Fruit fly (Drosophila melanogaster) Kc167 (cell line): ENCODE results near the gene Ctps.

ENCODE experiments used
- Myc ChIP-seq: fragments of >200 bp; optimal IDR thresholded peaks from 2 replicates; lab custom pipeline; 2017; ENCODE audit warnings: missing external identifiers
- Sin3A ChIP-seq: fragments of >200 bp; optimal IDR thresholded peaks from 2 replicates; lab custom pipeline; 2018; ENCODE audit warnings: missing external identifiers
- h ChIP-seq: fragments of >200 bp; optimal IDR thresholded peaks from 3 replicates; lab custom pipeline; 2018; ENCODE audit warnings: missing external identifiers
- insv ChIP-seq: fragments of >200 bp; optimal IDR thresholded peaks from 3 replicates; lab custom pipeline; 2018; ENCODE audit warnings: missing external identifiers
- psq ChIP-seq: fragments of >200 bp; optimal IDR thresholded peaks from 2 replicates; lab custom pipeline; 2017; ENCODE audit warnings: missing external identifiers
- ttk ChIP-seq: sonication (Bioruptor generic); optimal IDR thresholded peaks from 2 replicates; lab custom pipeline; 2017; ENCODE audit warnings: missing external identifiers

Gene Ctps

dm6 chr3L:15098659-15099512, 1.2 kb downstream of the Ctps start:
- no peak for TF ChIP-seq insv (lab: Kevin White, UChicago)
- TF ChIP-seq psq: no peak
- no peak for TF ChIP-seq h (lab: Kevin White, UChicago)
- no peak for TF ChIP-seq Sin3A (lab: Kevin White, UChicago)
- TF ChIP-seq Myc: no peak
- TF ChIP-seq ttk (lab: Kevin White, UChicago): no peak

DNA sequence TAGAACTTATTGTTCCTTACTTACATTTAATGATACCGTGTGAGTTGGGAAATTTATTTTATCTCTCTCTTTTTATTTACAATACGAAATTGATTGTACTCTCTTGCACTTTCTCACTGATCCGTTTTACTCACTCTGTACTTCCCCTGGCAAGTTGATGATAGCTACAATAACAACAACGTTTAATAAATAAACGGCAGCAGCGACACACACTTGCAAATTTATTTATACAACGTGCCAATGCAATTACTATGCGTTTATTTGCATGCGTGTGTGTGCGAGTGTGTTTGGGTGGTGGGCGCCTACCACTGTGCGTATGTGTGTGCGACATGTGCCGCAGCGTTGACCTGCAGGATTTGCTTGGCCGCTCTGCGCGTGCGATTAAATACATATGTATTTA, 1.8 kb downstream of the Ctps start:
- TF ChIP-seq Myc (no peak), psq (no peak), Sin3A (lab: Kevin White, UChicago) (no peak), h (lab: Kevin White, UChicago) (no peak), insv (lab: Kevin White, UChicago) (no peak), ttk (lab: Kevin White, UChicago) (no peak)

dm6 chr3L:15100983-15101382, 3.3 kb downstream of the Ctps start:
- TF ChIP-seq ttk (lab: Kevin White, UChicago) (no peak), Myc (no peak), h (lab: Kevin White, UChicago) (no peak), insv (lab: Kevin White, UChicago) (no peak), Sin3A (lab: Kevin White, UChicago) (no peak), psq (no peak)

dm6 chr3L:15101639-15102413, 4.1 kb downstream of the Ctps start:
- TF ChIP-seq ttk (lab: Kevin White, UChicago) (no peak), psq (no peak), Myc (no peak), h (lab: Kevin White, UChicago) (no peak), insv (lab: Kevin White, UChicago) (no peak), Sin3A (lab: Kevin White, UChicago) (no peak)

- TF ChIP-seq ttk (lab: Kevin White, UChicago): no peak
Measured at dm6 chr3L:15102669-15103309, 5.1 kb downstream of the Ctps start.

- TF ChIP-seq h (lab: Kevin White, UChicago): no peak
- TF ChIP-seq Sin3A (lab: Kevin White, UChicago): no peak
- no peak for TF ChIP-seq ttk (lab: Kevin White, UChicago)
- no peak for TF ChIP-seq insv (lab: Kevin White, UChicago)
- TF ChIP-seq psq: no peak
- no peak for TF ChIP-seq Myc
Measured at dm6 chr3L:15103988-15104848, 6.5 kb downstream of the Ctps start.

DNA sequence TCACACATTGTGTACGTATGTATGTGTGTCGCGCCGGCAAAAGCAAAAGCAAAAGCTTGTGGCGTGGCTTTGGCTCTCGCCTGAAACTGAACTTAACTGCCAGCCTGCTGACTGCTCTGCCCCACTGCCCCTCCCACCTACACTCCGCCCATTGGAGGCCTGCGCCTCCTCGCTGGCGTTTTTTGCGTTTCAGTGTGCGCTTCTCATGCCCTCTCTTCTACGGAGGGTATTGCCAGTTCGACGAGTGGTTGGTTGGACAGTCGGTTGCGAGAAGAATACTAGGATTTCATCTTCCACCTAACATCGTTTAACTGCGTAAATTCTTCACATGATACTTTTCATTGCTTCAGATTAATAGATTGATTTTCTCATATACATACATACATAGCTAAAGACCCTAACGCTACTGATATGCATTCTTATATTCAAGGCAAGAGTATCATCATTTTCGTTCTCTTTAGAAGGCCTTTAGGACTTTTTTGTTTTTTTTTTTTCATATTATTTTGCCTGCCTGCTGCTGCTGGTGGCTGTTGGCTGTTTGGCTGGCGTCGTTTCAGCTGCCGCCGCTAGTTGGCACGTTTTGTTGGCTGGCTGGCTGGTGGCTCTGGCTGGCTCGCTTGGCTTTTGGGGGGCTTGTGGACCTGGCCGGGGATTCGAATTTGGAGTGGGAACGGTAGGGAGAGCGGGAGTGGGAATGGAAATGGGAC, 7.3 kb downstream of the Ctps start:
- no peak for TF ChIP-seq psq
- no peak for TF ChIP-seq insv (lab: Kevin White, UChicago)
- TF ChIP-seq h (lab: Kevin White, UChicago): no peak
- no peak for TF ChIP-seq ttk (lab: Kevin White, UChicago)
- TF ChIP-seq Sin3A (lab: Kevin White, UChicago): no peak
- TF ChIP-seq Myc: no peak

DNA sequence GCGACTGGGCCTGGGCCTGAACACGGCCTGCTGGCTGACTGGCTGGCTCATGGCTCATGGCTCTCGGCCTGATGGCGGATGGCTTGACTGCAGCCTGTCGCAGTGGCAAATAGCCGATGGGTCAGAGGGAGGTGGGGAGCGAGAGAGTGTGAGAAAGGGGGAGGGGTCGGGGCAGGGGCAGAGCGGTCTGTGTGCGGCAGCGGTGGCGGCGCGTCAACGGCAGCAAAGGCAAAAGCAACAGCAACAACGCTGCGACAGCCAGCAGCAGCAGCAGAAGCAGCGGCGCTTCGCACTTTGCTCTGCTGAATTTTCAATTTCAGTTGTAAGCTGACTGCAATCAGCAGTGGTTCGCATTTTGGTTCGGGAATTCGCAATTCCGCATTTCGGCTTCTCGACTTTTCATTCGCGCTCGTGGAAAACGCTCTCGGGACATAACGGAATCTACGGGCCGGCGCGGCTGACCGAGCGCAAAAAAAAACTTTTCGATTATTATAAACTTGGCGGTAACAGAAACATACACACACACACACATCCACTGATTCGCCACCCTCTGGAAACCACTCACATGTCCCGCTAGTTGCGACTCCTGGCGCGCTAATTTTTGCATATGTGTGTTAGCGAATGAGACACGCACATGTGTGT, 8.0 kb downstream of the Ctps start, which contains the start of gene CG45071:
Gene CG45071, plus strand, starts transcription at position 317 of the 642 bp plus-strand sequence.
- TF ChIP-seq psq: no peak
- no peak for TF ChIP-seq ttk (lab: Kevin White, UChicago)
- TF ChIP-seq insv (lab: Kevin White, UChicago): no peak
- no peak for TF ChIP-seq Myc

dm6 chr3L:15107158-15107775, 9.6 kb downstream of the Ctps start:
- TF ChIP-seq h (lab: Kevin White, UChicago) (no peak), Myc (no peak), psq (no peak), ttk (lab: Kevin White, UChicago) (no peak), insv (lab: Kevin White, UChicago) (no peak), Sin3A (lab: Kevin White, UChicago) (no peak)

dm6 chr3L:15107776-15108379, 10.2 kb downstream of the Ctps start:
- TF ChIP-seq Myc (no peak), ttk (lab: Kevin White, UChicago) (no peak), insv (lab: Kevin White, UChicago) (no peak), psq (no peak), h (lab: Kevin White, UChicago) (no peak), Sin3A (lab: Kevin White, UChicago) (no peak)
